Worm (Caenorhabditis elegans): ENCODE results near the gene fkh-9.

- TF ChIP-seq zag-1 (tag; optimal IDR thresholded peaks at IDR 0.05) (no peak), daf-8 (GFP tag; IDR thresholded peaks at IDR 0.05) (no peak), lsy-2 (tag; optimal IDR thresholded peaks at IDR 0.05) (no peak), dve-1 (tag; optimal IDR thresholded peaks at IDR 0.05; ENCODE audit: insufficient read depth) (no peak), ces-1 (GFP tag; optimal IDR thresholded peaks at IDR 0.05) (peak; percentile 84), unc-62 (GFP tag; optimal IDR thresholded peaks at IDR 0.05 in 1 of 2) (no peak), unc-62 (tag; optimal IDR thresholded peaks at IDR 0.05) (no peak), jun-1 (tag; optimal IDR thresholded peaks at IDR 0.05) (no peak), saeg-2 (GFP tag; IDR thresholded peaks at IDR 0.05) (no peak), lin-13 (GFP tag; optimal IDR thresholded peaks at IDR 0.05) (no peak), ama-1 (optimal IDR thresholded peaks at IDR 0.05) (no peak), nhr-237 (tag; optimal IDR thresholded peaks at IDR 0.05) (no peak)
Observed at ce11 chrX:3875714-3876113, 49.0 kb upstream of the fkh-9 start.
